Fruit fly (Drosophila melanogaster) whole organism, embryonic: ENCODE results near the gene CG32801.
A peak's percentile ranks its signal among the peaks of the same experiment; 100 is the strongest.

ENCODE experiments used
- Atf6 ChIP-seq: fragments of 200-800 bp; sonication (Bioruptor generic); IDR thresholded peaks from 2 replicates; pipeline ENCODE4 v1.3.6; 2022; ENCODE audit warnings: missing biosample characterization, missing genetic modification characterization
- BEAF-32 ChIP-seq: fragments of 200-800 bp; sonication (Bioruptor generic); optimal IDR thresholded peaks from 3 replicates; lab custom pipeline; 2017; ENCODE audit warnings: missing biosample characterization, missing genetic modification characterization, mild to moderate bottlenecking, moderate library complexity, missing genetic modification reagents
- Blimp-1 ChIP-seq: fragments of 200-800 bp; sonication (Bioruptor generic); optimal IDR thresholded peaks from 3 replicates; lab custom pipeline; 2018; ENCODE audit warnings: missing biosample characterization, missing genetic modification characterization, mild to moderate bottlenecking, moderate library complexity, missing genetic modification reagents
- CG10274 ChIP-seq: fragments of 200-800 bp; sonication (Bioruptor generic); optimal IDR thresholded peaks from 3 replicates; lab custom pipeline; 2017; ENCODE audit warnings: missing biosample characterization, mild to moderate bottlenecking, missing genetic modification characterization
- CG10565 ChIP-seq: fragments of 200-800 bp; sonication (Bioruptor generic); optimal IDR thresholded peaks from 3 replicates; lab custom pipeline; 2016; ENCODE audit warnings: missing biosample characterization, mild to moderate bottlenecking, missing genetic modification characterization
- CG10654 ChIP-seq: fragments of 200-800 bp; sonication (Bioruptor generic); optimal IDR thresholded peaks from 2 replicates; lab custom pipeline; 2016; ENCODE audit warnings: missing biosample characterization, missing genetic modification characterization
- CG10959 ChIP-seq: fragments of 200-800 bp; sonication (Bioruptor generic); IDR thresholded peaks from 2 replicates; pipeline ENCODE4 v1.3.6; 2022; ENCODE audit warnings: missing biosample characterization, missing genetic modification characterization
- CG12155 ChIP-seq: fragments of 200-800 bp; sonication (Bioruptor generic); optimal IDR thresholded peaks from 3 replicates; lab custom pipeline; 2016; ENCODE audit warnings: missing biosample characterization, missing genetic modification characterization
- CG14050 ChIP-seq: fragments of 200-800 bp; sonication (Bioruptor generic); IDR thresholded peaks from 3 replicates; pipeline ENCODE4 v1.3.6; 2022; ENCODE audit warnings: missing biosample characterization, missing genetic modification characterization
- CG17829 ChIP-seq: fragments of 200-800 bp; optimal IDR thresholded peaks from 2 replicates; lab custom pipeline; 2019; ENCODE audit warnings: missing biosample characterization, mild to moderate bottlenecking, missing genetic modification characterization, moderate library complexity
- CG18011 ChIP-seq: fragments of 200-800 bp; sonication (Bioruptor generic); optimal IDR thresholded peaks from 2 replicates; lab custom pipeline; 2017; ENCODE audit warnings: missing biosample characterization, missing genetic modification characterization, mild to moderate bottlenecking, moderate library complexity, missing genotype
- CG2129 ChIP-seq: fragments of 200-800 bp; sonication (Bioruptor generic); IDR thresholded peaks from 2 replicates; pipeline ENCODE4 v1.3.6; 2022; ENCODE audit warnings: missing biosample characterization, missing genetic modification characterization; ENCODE audit not compliant: partially characterized antibody
- CG2875 ChIP-seq: fragments of 200-800 bp; sonication (Bioruptor generic); optimal IDR thresholded peaks from 2 replicates; lab custom pipeline; 2017; ENCODE audit warnings: missing biosample characterization, mild to moderate bottlenecking, missing genetic modification characterization, missing genetic modification reagents
- CG3163 ChIP-seq: fragments of 200-800 bp; sonication (Bioruptor generic); optimal IDR thresholded peaks from 3 replicates; lab custom pipeline; 2016; ENCODE audit warnings: missing biosample characterization, missing genetic modification characterization
- CG32532 ChIP-seq: fragments of 200-800 bp; sonication (Bioruptor generic); IDR thresholded peaks from 2 replicates; pipeline ENCODE4 v1.3.6; 2022; ENCODE audit warnings: missing biosample characterization, missing genetic modification characterization
- CG3847 ChIP-seq: fragments of 200-800 bp; sonication (Bioruptor generic); IDR thresholded peaks from 2 replicates; pipeline ENCODE4 v1.3.6; 2022; ENCODE audit warnings: missing biosample characterization, missing genetic modification characterization
- CG5245 ChIP-seq: fragments of 200-800 bp; sonication (Bioruptor generic); optimal IDR thresholded peaks from 3 replicates; lab custom pipeline; 2016; ENCODE audit warnings: missing biosample characterization, missing genetic modification characterization
- CG7357 ChIP-seq: fragments of 200-800 bp; sonication (Bioruptor generic); IDR thresholded peaks from 3 replicates; pipeline ENCODE4 v1.3.6; 2022; ENCODE audit warnings: missing biosample characterization, missing genetic modification characterization
- CG7987 ChIP-seq: fragments of 200-800 bp; sonication (Bioruptor generic); optimal IDR thresholded peaks from 2 replicates; lab custom pipeline; 2018; ENCODE audit warnings: missing biosample characterization, mild to moderate bottlenecking, missing genetic modification characterization, moderate library complexity
- CG9437 ChIP-seq: fragments of 200-800 bp; sonication (Bioruptor generic); optimal IDR thresholded peaks from 2 replicates; lab custom pipeline; 2018; ENCODE audit warnings: missing biosample characterization, mild to moderate bottlenecking, missing genetic modification characterization
- CTCF ChIP-seq: fragments of 200-800 bp; sonication (Bioruptor generic); optimal IDR thresholded peaks from 2 replicates; lab custom pipeline; 2017; ENCODE audit warnings: missing biosample characterization, mild to moderate bottlenecking, missing genetic modification characterization, moderate library complexity
- D ChIP-seq, 2 experiments: fragments of 200-800 bp in 1 of 2; fragments of >200 bp in 1 of 2; sonication (Bioruptor generic) in 1 of 2; optimal IDR thresholded peaks; 2 replicates in 1 of 2; 3 replicates in 1 of 2; lab custom pipeline; 2017; ENCODE audit warnings: mild to moderate bottlenecking in 1 of 2, missing biosample characterization in 1 of 2, missing genetic modification characterization in 1 of 2, missing genetic modification reagents in 1 of 2
- Drgx ChIP-seq: fragments of 200-800 bp; sonication (Bioruptor generic); IDR thresholded peaks from 2 replicates; pipeline ENCODE4 v1.3.6; 2022; ENCODE audit warnings: missing biosample characterization, missing genetic modification characterization
- Ets65A ChIP-seq: fragments of 200-800 bp; sonication (Bioruptor generic); peaks from one replicate; lab custom pipeline; 2016; ENCODE audit warnings: missing biosample characterization, missing genetic modification characterization
- Fer2 ChIP-seq: fragments of 200-800 bp; sonication (Bioruptor generic); optimal IDR thresholded peaks from 2 replicates; lab custom pipeline; 2018; ENCODE audit warnings: missing biosample characterization, mild to moderate bottlenecking, missing genetic modification characterization, moderate library complexity
- Gug ChIP-seq: fragments of 200-800 bp; sonication (Bioruptor generic); IDR thresholded peaks from 4 replicates; pipeline ENCODE4 v1.3.6; 2022; ENCODE audit warnings: missing biosample characterization, missing genetic modification characterization
- HLHmδ ChIP-seq: fragments of 200-800 bp; sonication (Bioruptor generic); optimal IDR thresholded peaks from 2 replicates; lab custom pipeline; 2018; ENCODE audit warnings: missing biosample characterization, mild to moderate bottlenecking, missing genetic modification characterization, moderate library complexity
- HmgZ ChIP-seq: fragments of 200-800 bp; sonication (Bioruptor generic); optimal IDR thresholded peaks from 2 replicates; lab custom pipeline; 2018; ENCODE audit warnings: missing biosample characterization, mild to moderate bottlenecking, missing genetic modification characterization
- Kr ChIP-seq: fragments of 200-800 bp; sonication (Bioruptor generic); optimal IDR thresholded peaks from 2 replicates; lab custom pipeline; 2017; ENCODE audit warnings: missing biosample characterization, mild to moderate bottlenecking, missing genetic modification characterization
- MBD-R2 ChIP-seq: fragments of 200-800 bp; sonication (Bioruptor generic); IDR thresholded peaks from 2 replicates; pipeline ENCODE4 v1.3.6; 2022; ENCODE audit warnings: missing biosample characterization, missing genetic modification characterization
- Oli ChIP-seq: fragments of 200-800 bp; sonication (Bioruptor generic); optimal IDR thresholded peaks from 2 replicates; lab custom pipeline; 2018; ENCODE audit warnings: missing biosample characterization, mild to moderate bottlenecking, missing genetic modification characterization, moderate library complexity
- Pdp1 ChIP-seq, 2 experiments: fragments of 200-800 bp; sonication (Bioruptor generic); optimal IDR thresholded peaks; 3 replicates each; lab custom pipeline; 2016; ENCODE audit warnings: missing biosample characterization in 2 of 2, missing genetic modification characterization in 2 of 2, mild to moderate bottlenecking in 1 of 2, moderate library complexity in 1 of 2
- Rx ChIP-seq: fragments of 200-800 bp; sonication (Bioruptor generic); IDR thresholded peaks from 2 replicates; pipeline ENCODE4 v1.3.6; 2022; ENCODE audit warnings: missing biosample characterization, missing genetic modification characterization
- Scr ChIP-seq: fragments of 200-800 bp; sonication (Bioruptor generic); IDR thresholded peaks from 2 replicates; pipeline ENCODE4 v1.3.6; 2022; ENCODE audit warnings: missing biosample characterization, missing genetic modification characterization; ENCODE audit not compliant: partially characterized antibody
- Tbp ChIP-seq: fragments of >200 bp; optimal IDR thresholded peaks from 2 replicates; lab custom pipeline; 2018; ENCODE audit warnings: missing biosample characterization, missing genetic modification characterization
- cato ChIP-seq: fragments of 200-800 bp; sonication (Bioruptor generic); optimal IDR thresholded peaks from 2 replicates; lab custom pipeline; 2016; ENCODE audit warnings: missing biosample characterization, missing genetic modification characterization, borderline replicate concordance
- crp ChIP-seq, 2 experiments: fragments of 200-800 bp; sonication (Bioruptor generic); optimal IDR thresholded peaks; 2 replicates in 1 of 2; 3 replicates in 1 of 2; lab custom pipeline; 2017; ENCODE audit warnings: missing biosample characterization in 2 of 2, missing genetic modification characterization in 2 of 2, mild to moderate bottlenecking in 1 of 2, moderate library complexity in 1 of 2
- dati ChIP-seq: fragments of 200-800 bp; sonication (Bioruptor generic); IDR thresholded peaks from 2 replicates; pipeline ENCODE4 v1.3.6; 2022; ENCODE audit warnings: missing biosample characterization, missing genetic modification characterization
- dimm ChIP-seq: fragments of 200-800 bp; sonication (Bioruptor generic); IDR thresholded peaks from 2 replicates; pipeline ENCODE4 v1.3.6; 2022; ENCODE audit warnings: missing biosample characterization, missing genetic modification characterization
- dpn ChIP-seq, 2 experiments: fragments of 200-800 bp; sonication (Bioruptor generic); optimal IDR thresholded peaks; 3 replicates each; lab custom pipeline; 2016; ENCODE audit warnings: missing biosample characterization in 2 of 2, missing genetic modification characterization in 2 of 2
- fd64A ChIP-seq: fragments of 200-800 bp; sonication (Bioruptor generic); optimal IDR thresholded peaks from 3 replicates; lab custom pipeline; 2018; ENCODE audit warnings: missing biosample characterization, mild to moderate bottlenecking, missing genetic modification characterization
- hbn ChIP-seq: fragments of 200-800 bp; sonication (Bioruptor generic); IDR thresholded peaks from 2 replicates; pipeline ENCODE4 v1.3.6; 2022; ENCODE audit warnings: missing biosample characterization, missing genetic modification characterization; ENCODE audit not compliant: partially characterized antibody
- ind ChIP-seq: fragments of 200-800 bp; sonication (Bioruptor generic); optimal IDR thresholded peaks from 3 replicates; lab custom pipeline; 2016; ENCODE audit warnings: missing biosample characterization, missing genetic modification characterization
- lilli ChIP-seq: fragments of 200-800 bp; sonication (Bioruptor generic); optimal IDR thresholded peaks from 3 replicates; lab custom pipeline; 2016; ENCODE audit warnings: missing biosample characterization, missing genetic modification characterization
- sens ChIP-seq: fragments of 200-800 bp; sonication (Bioruptor generic); peaks from one replicate; lab custom pipeline; 2016; ENCODE audit warnings: missing biosample characterization, missing genetic modification characterization
- sisA ChIP-seq: fragments of 200-800 bp; sonication (Bioruptor generic); IDR thresholded peaks from 2 replicates; pipeline ENCODE4 v1.3.6; 2022; ENCODE audit warnings: missing biosample characterization, missing genetic modification characterization
- slbo ChIP-seq: fragments of 200-800 bp; sonication (Bioruptor generic); IDR thresholded peaks from 2 replicates; pipeline ENCODE4 v1.3.6; 2022; ENCODE audit warnings: missing biosample characterization, missing genetic modification characterization
- stwl ChIP-seq: fragments of 200-800 bp; sonication (Bioruptor generic); optimal IDR thresholded peaks from 3 replicates; lab custom pipeline; 2018; ENCODE audit warnings: missing biosample characterization, mild to moderate bottlenecking, missing genetic modification characterization, moderate library complexity

Gene CG32801

dm6 chrX:1944245-1945114, 41.5 kb upstream of the CG32801 start (continued):
- TF ChIP-seq ind (GFP tag; lab: Kevin White, UChicago) (peak; percentile 66), CG3163 (GFP tag; lab: Kevin White, UChicago) (no peak), Drgx (GFP tag; lab: Robert Waterston, UW) (peak; percentile 24; the same call in 1 of the 2 replicates), crp (GFP tag; optimal IDR thresholded peaks at IDR 0.05; lab: Kevin White, UChicago) (no peak), dimm (no peak), sisA (GFP tag; lab: Robert Waterston, UW) (peak; percentile 67), CG2875 (peak; percentile 4), dati (0 out of 2 replicates have a peak, but pooled peaks have one; percentile 4), slbo (GFP tag; lab: Robert Waterston, UW) (peak; percentile 73), CG32532 (GFP tag; lab: Robert Waterston, UW) (peak; percentile 64), BEAF-32 (GFP tag; lab: Kevin White, UChicago) (no peak), dpn (GFP tag; optimal IDR thresholded peaks at IDR 0.05; lab: Kevin White, UChicago) (peak in 1 of 2 experiments; percentile 68), Blimp-1 (GFP tag; lab: Kevin White, UChicago) (peak; percentile 61), CG9437 (GFP tag; lab: Kevin White, UChicago) (no peak), Tbp (no peak), CG10274 (GFP tag; lab: Kevin White, UChicago) (no peak), Rx (0 out of 2 replicates have a peak, but pooled peaks have one; percentile 45), hbn (GFP tag; lab: Robert Waterston, UW) (no peak), CG12155 (GFP tag; lab: Kevin White, UChicago) (peak; percentile 35), lilli (GFP tag; lab: Kevin White, UChicago) (peak; percentile 42), Oli (tag; lab: Kevin White, UChicago) (peak; percentile 54), CG10565 (no peak), CG17829 (tag; lab: Kevin White, UChicago) (no peak), HLHmδ (GFP tag; lab: Kevin White, UChicago) (no peak), CG10959 (GFP tag; lab: Robert Waterston, UW) (no peak), MBD-R2 (GFP tag; lab: Robert Waterston, UW) (no peak; the same call in 1 of the 2 replicates), CG2129 (no peak), D (optimal IDR thresholded peaks at IDR 0.05; lab: Kevin White, UChicago) (no peak), D (GFP tag; optimal IDR thresholded peaks at IDR 0.05; lab: Kevin White, UChicago) (no peak), Gug (GFP tag; lab: Robert Waterston, UW) (peak; percentile 71), Fer2 (tag; lab: Kevin White, UChicago) (no peak), HmgZ (tag; lab: Kevin White, UChicago) (no peak), stwl (no peak), Kr (GFP tag; lab: Kevin White, UChicago) (no peak), CG3847 (GFP tag; lab: Robert Waterston, UW) (peak; percentile 39; the same call in 1 of the 2 replicates), Ets65A (GFP tag; lab: Kevin White, UChicago) (peak; percentile 93), CG7357 (GFP tag; lab: Robert Waterston, UW) (peak; percentile 50; the same call in 1 of the 3 replicates), CG7987 (no peak), CG5245 (no peak), CG14050 (GFP tag; lab: Robert Waterston, UW) (peak; percentile 31; the same call in 1 of the 3 replicates), cato (peak; percentile 9), sens (GFP tag; lab: Kevin White, UChicago) (peak; percentile 93), fd64A (GFP tag; lab: Kevin White, UChicago) (no peak), CG18011 (GFP tag; lab: Kevin White, UChicago) (no peak), CTCF (GFP tag; lab: Kevin White, UChicago) (no peak), CG10654 (GFP tag; lab: Kevin White, UChicago) (peak; percentile 49), Atf6 (GFP tag; lab: Robert Waterston, UW) (peak; percentile 38; the same call in 1 of the 2 replicates), Pdp1 (GFP tag; optimal IDR thresholded peaks at IDR 0.05; lab: Kevin White, UChicago) (peak; percentile 23 to 38), Scr (GFP tag; lab: Robert Waterston, UW) (no peak)
